Worm (Caenorhabditis elegans): ENCODE measurements around the gene T16A9.3.

T16A9.3 gene

ce11 chrV:14193451-14193850 lies 11.9 kb upstream of the T16A9.3 start, which contains the start of gene atfs-1 (continued):
- no peak for TF ChIP-seq ces-1 (GFP tag; optimal IDR thresholded peaks at IDR 0.05)
- TF ChIP-seq dpl-1 (GFP tag; optimal IDR thresholded peaks at IDR 0.05), result peak in 2 of 3 experiments; percentile 36 to 43
- TF ChIP-seq nhr-28 (tag; optimal IDR thresholded peaks at IDR 0.05), result no peak
- peak; percentile 72 for TF ChIP-seq nhr-47 (tag; optimal IDR thresholded peaks at IDR 0.05)
- TF ChIP-seq lin-39 (tag; optimal IDR thresholded peaks at IDR 0.05), result no peak
- TF ChIP-seq pqm-1 (tag; optimal IDR thresholded peaks at IDR 0.05), result no peak
- no peak for TF ChIP-seq unc-86 (tag; optimal IDR thresholded peaks at IDR 0.05)
- TF ChIP-seq C16A3.4 (tag; optimal IDR thresholded peaks at IDR 0.05), result peak; percentile 12
- TF ChIP-seq lin-35 (GFP tag; optimal IDR thresholded peaks at IDR 0.05), result peak; percentile 55 to 78
- no peak for TF ChIP-seq hlh-17 (GFP tag; optimal IDR thresholded peaks at IDR 0.05; ENCODE audit: borderline replicate concordance)
- no peak for TF ChIP-seq zag-1 (tag; optimal IDR thresholded peaks at IDR 0.05)
- TF ChIP-seq C04F5.9 (tag; optimal IDR thresholded peaks at IDR 0.05), result no peak
- peak; percentile 64 for TF ChIP-seq mep-1 (tag; optimal IDR thresholded peaks at IDR 0.05)

- TF ChIP-seq mab-9 (GFP tag; IDR thresholded peaks at IDR 0.05), result 0 out of 2 replicates have a peak, but pooled peaks have one; percentile 6
- TF ChIP-seq lir-3 (tag; optimal IDR thresholded peaks at IDR 0.05; ENCODE audit: poor library complexity), result no peak
- TF ChIP-seq efl-1 (optimal IDR thresholded peaks at IDR 0.05), result no peak
- TF ChIP-seq efl-1 (GFP tag; optimal IDR thresholded peaks at IDR 0.05 in 1 of 2), result peak in 1 of 2 experiments; percentile 90
- TF ChIP-seq C16A3.4 (tag; optimal IDR thresholded peaks at IDR 0.05), result no peak
- TF ChIP-seq lin-14 (GFP tag; optimal IDR thresholded peaks at IDR 0.05), result no peak
Measured at ce11 chrV:14194514-14194913, 10.8 kb upstream of the T16A9.3 start.

DNA sequence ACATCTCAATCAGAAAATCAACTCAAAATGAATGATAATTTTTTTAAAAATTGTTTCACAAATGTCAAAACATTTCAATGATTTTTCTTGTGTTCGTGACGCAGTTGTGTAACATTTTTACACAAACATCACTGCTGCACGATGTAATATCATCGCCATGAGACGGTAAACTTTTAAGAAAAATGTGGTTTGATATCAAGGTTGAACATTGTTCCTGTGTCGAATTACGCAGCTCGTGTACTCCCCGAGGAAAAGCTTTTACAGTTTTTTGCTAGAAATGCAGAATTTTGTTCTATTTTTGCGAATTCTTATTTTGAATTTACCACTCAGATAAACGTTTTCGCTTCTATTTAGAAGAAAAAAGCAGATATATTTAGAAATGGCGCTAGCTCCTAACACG lies 7.7 kb upstream of the T16A9.3 start:
- TF ChIP-seq sptf-1 (tag; optimal IDR thresholded peaks at IDR 0.05) (no peak), lin-14 (GFP tag; optimal IDR thresholded peaks at IDR 0.05) (peak; percentile 41), ztf-4 (tag; optimal IDR thresholded peaks at IDR 0.05) (peak; percentile 24), elt-3 (tag; optimal IDR thresholded peaks at IDR 0.05) (peak in 1 of 6 experiments; percentile 0), sox-4 (tag; optimal IDR thresholded peaks at IDR 0.05) (no peak), snu-23 (GFP tag; optimal IDR thresholded peaks at IDR 0.05) (peak; percentile 35), nhr-20 (tag; optimal IDR thresholded peaks at IDR 0.05) (peak; percentile 12), nhr-90 (tag; optimal IDR thresholded peaks at IDR 0.05; ENCODE audit: poor library complexity) (peak; percentile 18), nhr-71 (tag; optimal IDR thresholded peaks at IDR 0.05) (peak; percentile 47), rnt-1 (tag; optimal IDR thresholded peaks at IDR 0.05) (peak; percentile 19), F16B12.6 (tag; optimal IDR thresholded peaks at IDR 0.05) (no peak)

- no peak for TF ChIP-seq unc-62 (GFP tag; optimal IDR thresholded peaks at IDR 0.05)
- TF ChIP-seq jun-1 (tag; optimal IDR thresholded peaks at IDR 0.05), result peak; percentile 85
- TF ChIP-seq fkh-10 (GFP tag; optimal IDR thresholded peaks at IDR 0.05), result peak; percentile 0
- TF ChIP-seq fkh-8 (tag; optimal IDR thresholded peaks at IDR 0.05), result peak; percentile 86
- TF ChIP-seq elt-3 (tag; optimal IDR thresholded peaks at IDR 0.05), result peak in 3 of 6 experiments; percentile 56 to 92 (median 67)
- TF ChIP-seq tlp-1 (tag; optimal IDR thresholded peaks at IDR 0.05), result no peak
- TF ChIP-seq unc-98 (GFP tag; IDR thresholded peaks at IDR 0.05), result peak; percentile 74
- peak; percentile 85 for TF ChIP-seq hpl-2 (GFP tag; optimal IDR thresholded peaks at IDR 0.05)
- TF ChIP-seq aha-1 (tag; optimal IDR thresholded peaks at IDR 0.05), result peak; percentile 66
- peak; percentile 78 to 86 for TF ChIP-seq efl-1 (optimal IDR thresholded peaks at IDR 0.05)
- TF ChIP-seq efl-1 (GFP tag; optimal IDR thresholded peaks at IDR 0.05 in 1 of 2), result peak; percentile 59 to 95
- peak; percentile 79 for TF ChIP-seq lir-3 (tag; optimal IDR thresholded peaks at IDR 0.05; ENCODE audit: poor library complexity)
- peak; percentile 84 to 93 (median 90) for TF ChIP-seq ceh-82 (tag; optimal IDR thresholded peaks at IDR 0.05)
- TF ChIP-seq isw-1 (GFP tag; IDR thresholded peaks at IDR 0.05), result peak; percentile 84
- peak; percentile 91 for TF ChIP-seq nhr-85 (tag)
- TF ChIP-seq nhr-12 (tag; optimal IDR thresholded peaks at IDR 0.05), result no peak
- peak; percentile 90 for TF ChIP-seq nhr-19 (GFP tag; conservative IDR thresholded peaks at IDR 0.05)
- peak; percentile 93 for TF ChIP-seq nhr-77 (tag; optimal IDR thresholded peaks at IDR 0.05)
- peak; percentile 50 for TF ChIP-seq unc-130 (tag; optimal IDR thresholded peaks at IDR 0.05)
- TF ChIP-seq zag-1 (tag; optimal IDR thresholded peaks at IDR 0.05), result no peak
- peak; percentile 64 for TF ChIP-seq nhr-28 (tag; optimal IDR thresholded peaks at IDR 0.05)
- TF ChIP-seq ceh-90 (tag; optimal IDR thresholded peaks at IDR 0.05), result no peak
- TF ChIP-seq nhr-47 (tag; optimal IDR thresholded peaks at IDR 0.05), result peak; percentile 91
- peak; percentile 81 for TF ChIP-seq dsc-1 (tag; optimal IDR thresholded peaks at IDR 0.05)
- peak; percentile 92 for TF ChIP-seq pax-3 (tag; optimal IDR thresholded peaks at IDR 0.05)
- TF ChIP-seq unc-30 (tag; optimal IDR thresholded peaks at IDR 0.05), result no peak
- peak; percentile 87 for TF ChIP-seq lin-13 (GFP tag; optimal IDR thresholded peaks at IDR 0.05)
Measured at ce11 chrV:14200086-14200485, 5.2 kb upstream of the T16A9.3 start.

All from whole organism, L1 larva.